Worm (Caenorhabditis elegans) whole organism, young adult: ENCODE results near the gene C48B4.13.

ENCODE experiments used
- F22D6.2 ChIP-seq: sonication (generic microtip); optimal IDR thresholded peaks from 2 replicates; lab custom pipeline; 2016; ENCODE audit warnings: mild to moderate bottlenecking, missing genetic modification characterization, missing compliant biosample characterization
- F39B2.1 ChIP-seq: fragments of 200-800 bp; sonication (Bioruptor generic); IDR thresholded peaks from 2 replicates; pipeline ENCODE4 v1.3.6; 2022; ENCODE audit warnings: missing genetic modification reagents, missing genetic modification characterization, missing compliant biosample characterization
- Y79H2A.3 ChIP-seq: fragments of 200-800 bp; sonication (Bioruptor generic); conservative IDR thresholded peaks from 2 replicates; pipeline ENCODE4 v1.3.6; 2022; ENCODE audit warnings: missing genetic modification reagents, missing genetic modification characterization, missing compliant biosample characterization
- bed-2 ChIP-seq: fragments of 200-800 bp; sonication (Bioruptor generic); IDR thresholded peaks from 2 replicates; pipeline ENCODE4 v1.3.6; 2022; ENCODE audit warnings: missing genetic modification reagents, missing genetic modification characterization, missing compliant biosample characterization
- ceh-79 ChIP-seq: sonication (generic microtip); optimal IDR thresholded peaks from 2 replicates; lab custom pipeline; 2017; ENCODE audit warnings: mild to moderate bottlenecking, missing genetic modification characterization, missing compliant biosample characterization
- die-1 ChIP-seq: sonication (generic microtip); optimal IDR thresholded peaks from 2 replicates; lab custom pipeline; 2016; ENCODE audit warnings: missing genotype, mild to moderate bottlenecking, missing genetic modification characterization, missing compliant biosample characterization
- him-1 ChIP-seq: sonication (generic microtip); optimal IDR thresholded peaks from 2 replicates; lab custom pipeline; 2016; ENCODE audit warnings: missing genotype, missing genetic modification reagents, missing genetic modification characterization, missing compliant biosample characterization
- nhr-120 ChIP-seq: fragments of 200-800 bp; sonication (Bioruptor generic); IDR thresholded peaks from 2 replicates; pipeline ENCODE4 v1.3.6; 2022; ENCODE audit warnings: missing genetic modification characterization, missing compliant biosample characterization
- snpc-4 ChIP-seq, 5 experiments: fragments of 150-350 bp in 1 of 5; sonication (generic microtip) in 4 of 5; optimal IDR thresholded peaks; 2 replicates each; lab custom pipeline; 2014 to 2018; ENCODE audit warnings: missing genetic modification characterization in 5 of 5, missing biosample characterization in 3 of 5, antibody characterized with exemption in 2 of 5, mild to moderate bottlenecking in 2 of 5, missing compliant biosample characterization in 2 of 5, missing genotype in 2 of 5, moderate library complexity in 2 of 5, missing genetic modification reagents in 1 of 5
- unc-62 ChIP-seq: fragments of 150-350 bp; optimal IDR thresholded peaks from 2 replicates; lab custom pipeline; 2014; ENCODE audit warnings: missing biosample characterization, missing genetic modification reagents, missing genetic modification characterization

DNA sequence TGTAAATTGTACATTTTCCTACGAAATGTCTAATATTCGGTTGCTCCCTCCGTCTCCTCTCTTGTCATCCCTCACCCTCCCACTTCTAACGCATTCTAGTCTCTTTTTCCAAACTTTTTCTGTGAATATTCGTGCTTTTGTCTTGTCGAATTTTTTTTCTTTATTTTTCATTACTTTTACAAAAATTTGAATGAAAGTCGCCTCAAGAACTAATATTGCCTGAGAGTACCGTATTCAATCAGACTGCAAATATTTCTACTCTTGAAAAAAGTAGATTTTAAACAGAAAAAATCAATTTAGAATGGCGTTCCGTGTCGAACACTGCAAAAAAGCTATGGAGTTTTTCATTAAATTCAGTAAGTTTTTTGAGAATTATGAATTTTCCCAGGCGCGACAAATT, 12.3 kb upstream of the C48B4.13 start, which contains the start of gene ZK1098.11:
- TF ChIP-seq unc-62 (GFP tag; lab: Kevin White, UChicago) (no peak), F22D6.2 (no peak), snpc-4 (GFP tag; optimal IDR thresholded peaks at IDR 0.05; lab: Kevin White, UChicago) (no peak), snpc-4 (tag; optimal IDR thresholded peaks at IDR 0.05; lab: Kevin White, UChicago) (no peak), die-1 (tag; lab: Kevin White, UChicago) (no peak), Y79H2A.3 (GFP tag; lab: Robert Waterston, UW) (no peak), nhr-120 (GFP tag; lab: Robert Waterston, UW) (no peak), F39B2.1 (no peak), ceh-79 (tag; lab: Kevin White, UChicago) (no peak), him-1 (tag; lab: Kevin White, UChicago) (no peak), bed-2 (GFP tag; lab: Robert Waterston, UW) (no peak)
